Worm (Caenorhabditis elegans) whole organism, L1 larva: ENCODE results near the gene frh-1.

Experiments
- ceh-82 ChIP-seq, 3 experiments: fragments of 150-350 bp in 1 of 3; sonication (generic microtip) in 2 of 3; optimal IDR thresholded peaks; 2 replicates each; lab custom pipeline; 2014 to 2017; ENCODE audit warnings: missing biosample characterization in 3 of 3, missing genetic modification characterization in 3 of 3
- ceh-90 ChIP-seq: sonication (generic microtip); optimal IDR thresholded peaks from 2 replicates; lab custom pipeline; 2016; ENCODE audit warnings: missing genetic modification characterization, missing compliant biosample characterization
- ces-1 ChIP-seq: fragments of 150-350 bp; optimal IDR thresholded peaks from 2 replicates; lab custom pipeline; 2014; ENCODE audit warnings: missing biosample characterization, missing genetic modification reagents, missing genetic modification characterization
- egl-13 ChIP-seq: sonication (generic microtip); optimal IDR thresholded peaks from 2 replicates; lab custom pipeline; 2016; ENCODE audit warnings: missing genotype, missing genetic modification reagents, missing genetic modification characterization, missing compliant biosample characterization
- grh-1 ChIP-seq: fragments of 200-800 bp; sonication (Bioruptor generic); IDR thresholded peaks from 2 replicates; pipeline ENCODE4 v1.3.6; 2022; ENCODE audit warnings: missing genetic modification reagents, missing genetic modification characterization, missing compliant biosample characterization
- irx-1 ChIP-seq: sonication (generic microtip); optimal IDR thresholded peaks from 2 replicates; lab custom pipeline; 2016; ENCODE audit warnings: missing genetic modification characterization, missing compliant biosample characterization
- jun-1 ChIP-seq: fragments of 150-350 bp; optimal IDR thresholded peaks from 2 replicates; lab custom pipeline; 2014; ENCODE audit warnings: missing biosample characterization, missing genetic modification reagents, missing genetic modification characterization
- lin-35 ChIP-seq, 2 experiments: fragments of 150-350 bp; optimal IDR thresholded peaks; 2 replicates each; lab custom pipeline; 2014; ENCODE audit warnings: missing biosample characterization in 2 of 2, missing genetic modification characterization in 2 of 2, missing genetic modification reagents in 2 of 2
- lin-39 ChIP-seq: fragments of 150-350 bp; optimal IDR thresholded peaks from 2 replicates; lab custom pipeline; 2014; ENCODE audit warnings: missing biosample characterization, missing genetic modification reagents, missing genetic modification characterization
- nhr-11 ChIP-seq: fragments of 150-350 bp; optimal IDR thresholded peaks from 2 replicates; lab custom pipeline; 2014; ENCODE audit warnings: missing biosample characterization, missing genetic modification characterization
- nhr-28 ChIP-seq: fragments of 150-350 bp; optimal IDR thresholded peaks from 2 replicates; lab custom pipeline; 2014; ENCODE audit warnings: missing biosample characterization, missing genetic modification characterization
- nhr-76 ChIP-seq: sonication (generic microtip); optimal IDR thresholded peaks from 2 replicates; lab custom pipeline; 2017; ENCODE audit warnings: missing biosample characterization, missing genetic modification characterization
- nhr-90 ChIP-seq: sonication (generic microtip); optimal IDR thresholded peaks from 2 replicates; lab custom pipeline; 2016; ENCODE audit warnings: mild to moderate bottlenecking, missing genetic modification characterization, missing compliant biosample characterization; ENCODE audit not compliant: poor library complexity
- sup-37 ChIP-seq: fragments of 200-800 bp; sonication (Bioruptor generic); optimal IDR thresholded peaks from 2 replicates; lab custom pipeline; 2018; ENCODE audit warnings: mild to moderate bottlenecking, missing genetic modification characterization, missing compliant biosample characterization
- swsn-7 ChIP-seq: sonication (generic microtip); optimal IDR thresholded peaks from 2 replicates; lab custom pipeline; 2016; ENCODE audit warnings: missing genetic modification characterization, missing compliant biosample characterization
- vab-15 ChIP-seq: sonication (generic microtip); optimal IDR thresholded peaks from 2 replicates; lab custom pipeline; 2017; ENCODE audit warnings: missing genotype, mild to moderate bottlenecking, missing genetic modification characterization, missing compliant biosample characterization

The frh-1 gene

ce11 chrII:5968037-5968436 is 50.8 kb downstream of the frh-1 start, which contains the start of gene B0034.1:
B0034.1 (plus strand) TSS chrII:5968337.
- TF ChIP-seq egl-13: no peak
- no peak for TF ChIP-seq sup-37 (GFP tag; lab: Kevin White, UChicago)
- no peak for TF ChIP-seq nhr-90 (tag; lab: Kevin White, UChicago)
- TF ChIP-seq nhr-28 (tag; lab: Kevin White, UChicago): no peak
- no peak for TF ChIP-seq swsn-7 (tag; lab: Kevin White, UChicago)
- no peak for TF ChIP-seq lin-35 (GFP tag; optimal IDR thresholded peaks at IDR 0.05; lab: Kevin White, UChicago)
- no peak for TF ChIP-seq ces-1
- TF ChIP-seq nhr-76: no peak
- TF ChIP-seq jun-1: no peak
- no peak for TF ChIP-seq nhr-11 (tag; lab: Kevin White, UChicago)
- TF ChIP-seq vab-15 (tag; lab: Kevin White, UChicago): no peak
- TF ChIP-seq grh-1 (GFP tag; lab: Robert Waterston, UW): no peak
- no peak for TF ChIP-seq ceh-82 (tag; optimal IDR thresholded peaks at IDR 0.05; lab: Kevin White, UChicago)
- TF ChIP-seq irx-1 (tag; lab: Kevin White, UChicago): no peak
- no peak for TF ChIP-seq ceh-90 (tag; lab: Kevin White, UChicago)
- TF ChIP-seq lin-39 (tag; lab: Kevin White, UChicago): no peak
